Fruit fly (Drosophila melanogaster): ENCODE measurements around the gene CG9737.
A peak's percentile ranks its signal among the peaks of the same experiment; 100 is the strongest.

Gene CG9737

DNA sequence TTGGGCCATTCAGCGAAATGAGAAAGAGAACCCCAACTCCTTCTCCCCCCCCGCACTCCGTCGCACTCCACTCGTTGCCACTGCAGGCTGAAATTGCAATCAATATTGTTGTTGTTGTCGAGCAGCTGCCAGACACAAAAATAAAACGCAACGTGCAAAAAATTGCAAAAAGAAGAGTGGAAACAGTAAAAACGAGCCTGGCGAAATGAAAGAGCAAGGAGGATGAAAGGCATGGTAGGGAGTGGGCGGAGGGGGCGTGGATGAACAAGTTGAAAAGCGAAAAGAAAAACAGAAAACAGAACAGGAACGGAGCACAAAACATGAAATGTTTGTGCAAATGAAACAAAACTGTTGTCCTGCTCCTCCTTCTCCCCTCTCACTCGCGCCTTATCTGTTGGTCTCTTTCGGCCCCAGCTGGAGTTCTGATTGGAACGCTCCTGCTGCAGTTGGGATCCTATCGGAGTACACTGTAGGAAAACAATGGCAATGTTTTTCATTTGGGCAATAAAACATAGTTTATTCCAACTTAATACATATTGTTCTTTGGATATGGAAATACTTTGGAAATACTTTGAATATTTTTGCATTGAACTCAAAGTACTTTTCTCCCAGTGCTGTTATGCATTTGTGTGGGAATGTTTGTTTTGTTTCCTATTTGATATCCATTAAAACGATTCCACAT lies 42.0 kb upstream of the CG9737 start:
- TF ChIP-seq CG6163 (GFP tag; IDR thresholded peaks at IDR 0.05) (peak; percentile 81), fd59A (GFP tag; optimal IDR thresholded peaks at IDR 0.05) (peak; percentile 69), CG32006 (GFP tag; optimal IDR thresholded peaks at IDR 0.05) (peak; percentile 86), salr (GFP tag; optimal IDR thresholded peaks at IDR 0.05) (peak; percentile 66 to 68), Hr39 (GFP tag; optimal IDR thresholded peaks at IDR 0.05) (peak; percentile 95), Sox15 (GFP tag; optimal IDR thresholded peaks at IDR 0.05) (peak; percentile 85), OdsH (GFP tag; optimal IDR thresholded peaks at IDR 0.05) (peak; percentile 92), Eip93F (GFP tag; optimal IDR thresholded peaks at IDR 0.05) (peak; percentile 11), CG15336 (GFP tag; IDR thresholded peaks at IDR 0.05) (peak; percentile 80), Blimp-1 (GFP tag; optimal IDR thresholded peaks at IDR 0.05) (peak; percentile 84), CG6792 (GFP tag; optimal IDR thresholded peaks at IDR 0.05) (peak; percentile 86), CG6854 (GFP tag; optimal IDR thresholded peaks at IDR 0.05) (peak; percentile 93), Ets96B (tag; optimal IDR thresholded peaks at IDR 0.05) (peak; percentile 86), Lpt (GFP tag; optimal IDR thresholded peaks at IDR 0.05) (peak; percentile 64), CG8319 (GFP tag; optimal IDR thresholded peaks at IDR 0.05) (peak; percentile 80), Hr4 (GFP tag; optimal IDR thresholded peaks at IDR 0.05) (peak; percentile 78), cyc (GFP tag; optimal IDR thresholded peaks at IDR 0.05) (peak; percentile 92), esn (GFP tag; optimal IDR thresholded peaks at IDR 0.05) (peak; percentile 93), Eip75B (GFP tag; optimal IDR thresholded peaks at IDR 0.05) (peak; percentile 85), CG6276 (GFP tag; optimal IDR thresholded peaks at IDR 0.05) (peak; percentile 40), CG4318 (GFP tag; optimal IDR thresholded peaks at IDR 0.05) (peak; percentile 73), Hr38 (GFP tag; optimal IDR thresholded peaks at IDR 0.05) (no peak), achi (GFP tag; optimal IDR thresholded peaks at IDR 0.05) (peak; percentile 88), eg (GFP tag; IDR thresholded peaks at IDR 0.05) (peak; percentile 79), ss (GFP tag; optimal IDR thresholded peaks at IDR 0.05) (peak; percentile 93 to 98), spab (GFP tag; optimal IDR thresholded peaks at IDR 0.05) (peak; percentile 83), CG6808 (GFP tag; optimal IDR thresholded peaks at IDR 0.05) (peak; percentile 93), Gug (GFP tag; IDR thresholded peaks at IDR 0.05) (peak; percentile 42; the same call in 1 of the 2 replicates), Sox14 (GFP tag; optimal IDR thresholded peaks at IDR 0.05) (peak; percentile 92), dsx (GFP tag; optimal IDR thresholded peaks at IDR 0.05; ENCODE audit: poor library complexity, severe bottlenecking) (peak; percentile 84), svp (GFP tag) (peak; percentile 94), Ets21C (GFP tag; optimal IDR thresholded peaks at IDR 0.05) (peak; percentile 87), dac (GFP tag; optimal IDR thresholded peaks at IDR 0.05) (peak; percentile 16), pdm3 (GFP tag; optimal IDR thresholded peaks at IDR 0.05) (peak; percentile 86), CG16779 (tag; optimal IDR thresholded peaks at IDR 0.05) (peak; percentile 2), Met (GFP tag; optimal IDR thresholded peaks at IDR 0.05) (peak; percentile 93), CG11762 (GFP tag; optimal IDR thresholded peaks at IDR 0.05; ENCODE audit: insufficient read depth) (peak; percentile 87), CG3032 (tag; optimal IDR thresholded peaks at IDR 0.05) (peak; percentile 81), CG11902 (GFP tag; optimal IDR thresholded peaks at IDR 0.05) (peak; percentile 75), CG7368 (GFP tag; optimal IDR thresholded peaks at IDR 0.05) (peak; percentile 62), CG8632 (GFP tag; optimal IDR thresholded peaks at IDR 0.05) (peak; percentile 83), CG3919 (GFP tag; optimal IDR thresholded peaks at IDR 0.05) (peak; percentile 92), fkh (GFP tag; optimal IDR thresholded peaks at IDR 0.05) (no peak), CG8119 (GFP tag; IDR thresholded peaks at IDR 0.05) (peak; percentile 79), Smox (GFP tag; optimal IDR thresholded peaks at IDR 0.05) (peak; percentile 91), vri (GFP tag; optimal IDR thresholded peaks at IDR 0.05) (peak; percentile 78), lz (GFP tag; optimal IDR thresholded peaks at IDR 0.05) (peak; percentile 91), CG10631 (GFP tag; optimal IDR thresholded peaks at IDR 0.05) (peak; percentile 88), Sox102F (GFP tag; optimal IDR thresholded peaks at IDR 0.05) (peak; percentile 91), CG9139 (GFP tag; optimal IDR thresholded peaks at IDR 0.05) (peak; percentile 94)

Measured in whole organism, prepupa.